Fruit fly (Drosophila melanogaster): Measurements from ENCODE around the gene schlank.

DNA sequence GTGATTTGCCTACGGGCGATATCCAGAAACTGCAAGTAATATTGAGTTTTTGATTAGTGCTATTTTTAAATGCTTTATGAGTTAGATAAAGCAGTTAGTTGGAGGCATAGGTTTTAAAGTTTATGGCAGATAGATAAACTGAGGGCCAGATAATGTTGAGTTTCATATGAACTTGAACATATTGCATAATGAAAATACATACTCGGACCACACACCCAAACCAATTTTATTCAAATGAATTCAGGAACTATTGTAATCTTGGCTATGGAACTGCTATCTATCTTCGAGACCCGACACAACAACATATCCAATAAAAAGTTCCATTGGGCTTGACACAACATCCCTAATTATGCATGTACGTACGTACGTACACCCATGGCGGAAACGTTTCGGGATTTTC, 7.3 kb downstream of the schlank start:
- TF ChIP-seq Myc (optimal IDR thresholded peaks at IDR 0.05) (no peak), ey (GFP tag; optimal IDR thresholded peaks at IDR 0.05) (no peak), Hr78 (GFP tag; optimal IDR thresholded peaks at IDR 0.05) (no peak), Sp1 (GFP tag; optimal IDR thresholded peaks at IDR 0.05) (no peak), tai (GFP tag; optimal IDR thresholded peaks at IDR 0.05) (no peak), Dfd (GFP tag; optimal IDR thresholded peaks at IDR 0.05) (no peak), jim (GFP tag; optimal IDR thresholded peaks at IDR 0.05) (no peak), Abd-B (GFP tag; optimal IDR thresholded peaks at IDR 0.05) (no peak), Hr83 (GFP tag; optimal IDR thresholded peaks at IDR 0.05; ENCODE audit: poor library complexity, severe bottlenecking) (no peak), h (GFP tag; optimal IDR thresholded peaks at IDR 0.05) (no peak)
